Fruit fly (Drosophila melanogaster): ENCODE results near the gene CG5255.
A peak's percentile ranks its signal among the peaks of the same experiment; 100 is the strongest.

CG5255 gene

DNA sequence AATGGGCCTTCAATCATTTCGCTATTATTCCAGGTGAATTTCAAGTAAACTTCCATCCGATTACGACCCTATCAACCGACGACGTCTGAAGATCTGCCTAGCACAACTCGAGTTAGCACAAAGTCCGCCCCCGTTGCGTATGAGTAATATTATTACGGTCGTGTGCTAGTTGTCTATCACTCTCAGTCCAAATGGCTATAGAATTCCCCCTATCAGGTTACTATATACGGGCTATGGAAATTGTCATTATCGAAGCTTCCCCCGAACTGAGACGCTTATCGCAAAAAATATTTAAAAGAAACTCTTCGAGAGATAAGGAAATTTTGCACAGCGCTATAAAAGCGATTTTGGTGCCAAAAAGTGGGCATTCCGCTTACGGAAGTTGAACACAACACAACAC lies 1.9 kb upstream of the CG5255 start, which contains the start of gene CG5246:
CG5246 (plus strand) TSS at position 365 of the 400 bp plus-strand sequence.
- TF ChIP-seq toe (GFP tag; optimal IDR thresholded peaks at IDR 0.05) (no peak), CG14711 (tag; optimal IDR thresholded peaks at IDR 0.05) (no peak), CG12768 (GFP tag; optimal IDR thresholded peaks at IDR 0.05) (no peak), CG7045 (GFP tag; optimal IDR thresholded peaks at IDR 0.05) (no peak), kay (GFP tag; ENCODE audit: borderline replicate concordance) (peak; percentile 52), cnc (optimal IDR thresholded peaks at IDR 0.05) (no peak), Hr96 (GFP tag; optimal IDR thresholded peaks at IDR 0.05) (peak; percentile 1), tj (GFP tag; optimal IDR thresholded peaks at IDR 0.05) (no peak), Clk (GFP tag; optimal IDR thresholded peaks at IDR 0.05) (no peak), Mnt (GFP tag; optimal IDR thresholded peaks at IDR 0.05) (no peak), CG5204 (GFP tag; optimal IDR thresholded peaks at IDR 0.05) (no peak), CG33017 (tag; optimal IDR thresholded peaks at IDR 0.05) (no peak), pad (GFP tag; optimal IDR thresholded peaks at IDR 0.05) (no peak), CG7101 (tag; optimal IDR thresholded peaks at IDR 0.05) (no peak)

DNA sequence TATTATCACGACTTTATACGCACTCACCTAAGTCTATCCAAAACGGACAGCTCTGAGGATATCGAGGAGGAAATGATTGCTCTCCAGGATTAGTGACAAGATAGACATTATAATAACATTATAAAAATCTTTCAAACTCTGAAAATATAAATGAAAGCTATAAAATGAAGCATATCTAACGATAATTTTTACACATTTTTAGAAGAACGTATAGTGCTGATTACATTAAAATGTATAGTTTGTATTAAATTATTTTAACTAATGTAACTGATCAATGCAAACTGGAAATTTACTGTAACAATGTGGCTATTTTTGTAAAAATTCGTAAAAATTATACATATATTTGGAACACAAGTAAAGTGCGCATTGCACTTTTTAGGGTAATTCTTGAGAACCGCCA lies 1.0 kb downstream of the CG5255 start, which contains the start of gene CG5265:
CG5265 (plus strand) TSS at position 301 of the 400 bp plus-strand sequence.
- no peak for TF ChIP-seq CG12768 (GFP tag; optimal IDR thresholded peaks at IDR 0.05)
- TF ChIP-seq kay (GFP tag; ENCODE audit: borderline replicate concordance): no peak
- no peak for TF ChIP-seq Clk (GFP tag; optimal IDR thresholded peaks at IDR 0.05)
- no peak for TF ChIP-seq Crg-1 (GFP tag; optimal IDR thresholded peaks at IDR 0.05)
- no peak for TF ChIP-seq CG1620 (GFP tag; optimal IDR thresholded peaks at IDR 0.05)
- TF ChIP-seq CG33017 (tag; optimal IDR thresholded peaks at IDR 0.05): no peak
- TF ChIP-seq tj (GFP tag; optimal IDR thresholded peaks at IDR 0.05): no peak
- no peak for TF ChIP-seq cnc (optimal IDR thresholded peaks at IDR 0.05)
- TF ChIP-seq toe (GFP tag; optimal IDR thresholded peaks at IDR 0.05): no peak
- TF ChIP-seq CG7045 (GFP tag; optimal IDR thresholded peaks at IDR 0.05): no peak
- no peak for TF ChIP-seq CG7101 (tag; optimal IDR thresholded peaks at IDR 0.05)
- TF ChIP-seq Hr96 (GFP tag; optimal IDR thresholded peaks at IDR 0.05): no peak
- no peak for TF ChIP-seq cic (GFP tag; optimal IDR thresholded peaks at IDR 0.05)
- TF ChIP-seq bab1 (GFP tag; optimal IDR thresholded peaks at IDR 0.05): no peak
- TF ChIP-seq Mnt (GFP tag; optimal IDR thresholded peaks at IDR 0.05): no peak
- no peak for TF ChIP-seq ovo (GFP tag; optimal IDR thresholded peaks at IDR 0.05)
- TF ChIP-seq CG11617 (GFP tag; optimal IDR thresholded peaks at IDR 0.05): no peak

dm6 chr3R:17142304-17142703 lies 4.6 kb downstream of the CG5255 start, which contains the start of gene TwdlW:
TwdlW (minus strand) TSS chr3R:17142404.
- TF ChIP-seq toe (GFP tag; optimal IDR thresholded peaks at IDR 0.05) (no peak), Crg-1 (GFP tag; optimal IDR thresholded peaks at IDR 0.05) (no peak), Hr96 (GFP tag; optimal IDR thresholded peaks at IDR 0.05) (no peak), CG7101 (tag; optimal IDR thresholded peaks at IDR 0.05) (no peak)

DNA sequence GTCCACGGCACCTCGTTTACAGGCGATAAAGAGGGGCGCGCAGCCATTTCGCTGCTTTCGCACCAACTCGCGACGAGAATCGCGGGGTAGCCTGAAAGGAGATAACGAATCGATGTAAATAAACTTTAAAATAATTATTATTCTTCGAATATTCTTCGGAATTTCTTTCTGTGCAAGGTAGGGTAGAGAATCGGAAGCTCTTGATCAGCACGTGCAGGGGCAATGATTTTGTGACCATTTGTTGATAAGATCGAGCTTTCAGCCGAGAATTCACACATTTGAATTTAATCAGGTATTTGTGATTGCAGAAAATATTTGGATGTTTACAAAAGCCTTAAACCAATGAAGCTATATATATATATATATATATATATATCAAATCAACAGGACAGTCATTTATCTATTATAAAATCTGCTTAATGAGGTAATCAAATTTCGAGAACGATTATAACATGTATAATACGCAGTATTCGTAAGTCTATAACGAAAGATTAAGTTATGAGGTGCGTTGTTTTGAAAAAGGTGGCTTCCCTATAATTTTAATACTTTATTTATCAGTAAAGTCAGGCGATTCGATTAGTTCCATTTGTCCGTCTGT lies 10.1 kb downstream of the CG5255 start:
- TF ChIP-seq Mnt (GFP tag; optimal IDR thresholded peaks at IDR 0.05) (peak; percentile 43), CG7101 (tag; optimal IDR thresholded peaks at IDR 0.05) (peak; percentile 7), CG1620 (GFP tag; optimal IDR thresholded peaks at IDR 0.05) (no peak)

dm6 chr3R:17149080-17149746 lies 11.5 kb downstream of the CG5255 start, which contains the start of the genes m-cup and Det:
m-cup (minus strand) TSS chr3R:17149412.
Det (plus strand) TSS chr3R:17149667.
- TF ChIP-seq ovo (GFP tag; optimal IDR thresholded peaks at IDR 0.05) (no peak), CG7045 (GFP tag; optimal IDR thresholded peaks at IDR 0.05) (no peak), Clk (GFP tag; optimal IDR thresholded peaks at IDR 0.05) (no peak), kay (GFP tag; ENCODE audit: borderline replicate concordance) (peak; percentile 17), tj (GFP tag; optimal IDR thresholded peaks at IDR 0.05) (peak; percentile 89), cic (GFP tag; optimal IDR thresholded peaks at IDR 0.05) (no peak), toe (GFP tag; optimal IDR thresholded peaks at IDR 0.05) (peak; percentile 54), CG5204 (GFP tag; optimal IDR thresholded peaks at IDR 0.05) (peak; percentile 56), CG12768 (GFP tag; optimal IDR thresholded peaks at IDR 0.05) (no peak), Hr96 (GFP tag; optimal IDR thresholded peaks at IDR 0.05) (peak; percentile 46), CG33017 (tag; optimal IDR thresholded peaks at IDR 0.05) (no peak), CG1620 (GFP tag; optimal IDR thresholded peaks at IDR 0.05) (peak; percentile 62), cnc (optimal IDR thresholded peaks at IDR 0.05) (no peak), CG11617 (GFP tag; optimal IDR thresholded peaks at IDR 0.05) (no peak), CG14711 (tag; optimal IDR thresholded peaks at IDR 0.05) (peak; percentile 89), bab1 (GFP tag; optimal IDR thresholded peaks at IDR 0.05) (peak; percentile 75), Crg-1 (GFP tag; optimal IDR thresholded peaks at IDR 0.05) (no peak), Mnt (GFP tag; optimal IDR thresholded peaks at IDR 0.05) (peak; percentile 24), pad (GFP tag; optimal IDR thresholded peaks at IDR 0.05) (peak; percentile 25), CG7101 (tag; optimal IDR thresholded peaks at IDR 0.05) (no peak)

DNA sequence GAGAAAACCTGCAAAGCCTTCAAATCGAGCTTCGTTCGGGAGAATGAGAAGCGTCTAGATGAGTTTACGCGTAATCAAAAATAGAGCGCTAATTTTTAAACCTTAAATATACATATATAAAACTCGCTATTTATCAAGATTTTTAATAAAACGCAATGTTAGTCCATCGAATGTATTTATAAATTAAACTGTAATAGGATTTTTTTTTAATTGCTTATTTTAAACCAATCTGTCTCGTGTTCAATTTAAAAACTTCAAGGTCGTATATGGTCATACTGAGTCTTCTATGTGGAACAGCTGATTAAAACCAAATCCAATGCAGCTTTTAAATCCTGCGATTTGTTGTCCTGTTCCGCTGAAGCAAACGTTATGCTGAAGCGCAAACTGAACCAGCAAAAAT lies 12.6 kb downstream of the CG5255 start, which contains the start of gene Smug:
Smug (plus strand) TSS at position 301 of the 400 bp plus-strand sequence.
- TF ChIP-seq CG7045 (GFP tag; optimal IDR thresholded peaks at IDR 0.05): no peak
